Worm (Caenorhabditis elegans) whole organism, dauer: ENCODE results near the gene mps-2.

ENCODE experiments used
- unc-62 ChIP-seq: sonication (generic microtip); optimal IDR thresholded peaks from 2 replicates; lab custom pipeline; 2017; ENCODE audit warnings: missing biosample characterization, missing genetic modification reagents, missing genetic modification characterization

Gene mps-2

DNA sequence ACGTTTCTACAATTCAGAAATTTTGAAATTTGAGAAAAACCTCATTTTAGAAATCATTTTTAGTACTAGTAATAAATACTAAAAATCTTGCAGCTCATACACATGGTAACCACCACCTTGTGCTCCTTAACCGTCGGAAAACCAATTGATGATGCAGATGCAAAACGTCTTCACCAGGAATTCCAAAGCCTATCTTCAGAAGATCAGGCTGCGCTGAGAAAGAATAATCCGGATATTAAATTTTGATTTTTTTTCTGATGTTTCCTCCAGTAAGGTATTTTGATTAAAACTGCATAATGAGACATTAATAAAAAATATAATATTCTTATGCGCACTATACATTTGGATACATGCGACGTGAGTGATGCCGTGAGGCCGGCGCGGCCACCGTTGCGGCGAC, 8.8 kb upstream of the mps-2 start:
- TF ChIP-seq unc-62 (GFP tag; lab: Kevin White, UChicago) = no peak

ce11 chrII:319459-319858, 7.4 kb upstream of the mps-2 start, which contains the start of gene far-7:
Gene far-7 (plus strand): TSS chrII:319789.
- TF ChIP-seq unc-62 (GFP tag; lab: Kevin White, UChicago) = no peak

- no peak for TF ChIP-seq unc-62 (GFP tag; lab: Kevin White, UChicago)
Observed at ce11 chrII:313540-313939, 1.5 kb upstream of the mps-2 start.

- TF ChIP-seq unc-62 (GFP tag; lab: Kevin White, UChicago) = no peak
Observed at ce11 chrII:307154-307553, 4.9 kb downstream of the mps-2 start, which contains the start of gene K01A2.4. Gene K01A2.4 (plus strand): TSS chrII:307454.

- TF ChIP-seq unc-62 (GFP tag; lab: Kevin White, UChicago) = no peak
Observed at ce11 chrII:305645-306044, 6.4 kb downstream of the mps-2 start, which contains the start of gene col-69. Gene col-69 (minus strand): TSS chrII:305745.

DNA sequence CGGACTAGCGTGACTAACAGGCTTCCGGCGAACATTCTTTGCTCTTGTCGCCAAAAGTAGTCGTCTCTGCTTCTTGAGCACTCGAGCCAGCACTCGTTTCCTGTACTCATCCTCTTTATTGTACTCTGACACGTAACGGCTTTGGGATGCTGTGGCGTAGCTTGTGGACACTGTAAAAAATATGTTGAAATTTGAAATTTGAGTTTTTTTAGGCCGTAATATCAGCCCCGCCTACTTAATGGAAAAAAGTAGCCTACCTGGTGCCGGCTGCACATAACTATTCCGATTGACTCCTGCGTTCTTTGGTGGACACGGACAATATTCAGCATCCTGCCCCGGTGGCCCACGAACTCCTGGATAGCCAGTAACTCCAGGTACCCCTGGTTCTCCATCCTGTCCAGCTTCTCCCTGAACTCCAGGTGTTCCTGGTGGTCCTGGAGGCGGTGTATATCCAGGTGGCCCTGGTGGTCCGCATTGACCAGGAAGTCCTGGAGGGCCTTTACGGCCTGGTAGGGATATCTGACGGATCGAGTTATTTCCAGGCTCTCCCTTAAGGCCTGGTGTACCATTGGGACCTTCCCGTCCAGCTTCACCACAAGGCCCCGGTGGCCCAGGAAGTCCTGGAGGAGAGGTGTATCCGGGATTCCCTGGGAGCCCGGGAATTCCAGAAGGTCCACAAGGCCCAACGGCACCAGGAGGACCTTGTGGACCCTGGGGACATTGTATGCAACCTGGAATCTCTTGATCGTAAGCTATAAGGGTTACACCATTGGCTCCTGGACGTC, 7.9 kb downstream of the mps-2 start:
- no peak for TF ChIP-seq unc-62 (GFP tag; lab: Kevin White, UChicago)

DNA sequence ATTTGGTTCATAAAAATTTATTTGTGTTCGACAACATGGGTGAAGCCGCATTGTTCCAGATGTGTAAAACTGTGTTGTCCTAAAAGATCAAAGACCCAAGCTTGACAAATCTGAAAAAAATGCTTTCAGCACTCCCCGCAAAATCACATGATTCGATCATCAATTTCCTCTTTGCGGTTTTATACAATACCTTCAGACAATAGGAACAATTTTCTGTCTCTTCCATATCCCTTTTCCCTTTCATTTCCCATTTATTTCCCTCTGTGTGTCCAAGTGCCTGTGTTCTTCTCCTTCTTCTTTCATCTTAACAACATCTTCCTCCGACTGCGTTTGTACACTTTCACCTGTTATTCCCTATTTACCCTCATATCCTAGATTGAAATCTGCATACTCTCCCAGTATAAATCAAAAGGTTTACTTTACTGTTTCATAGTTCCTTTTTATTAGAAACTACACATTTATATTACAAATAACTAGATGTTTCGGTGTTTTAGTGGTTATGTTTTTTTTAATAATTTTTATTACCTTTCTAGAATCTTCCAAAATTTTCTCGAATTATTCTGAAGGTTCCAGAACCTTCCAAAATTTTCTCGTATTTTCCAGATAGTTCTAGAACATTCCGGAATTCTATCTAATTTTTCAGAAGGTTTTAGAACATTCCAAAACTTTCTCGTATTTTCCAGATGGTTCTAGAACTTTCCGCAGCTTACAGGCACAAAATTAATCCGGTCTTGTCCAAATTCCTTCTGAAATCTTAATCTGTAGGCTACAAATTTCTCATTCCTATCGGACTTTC, 10.8 kb downstream of the mps-2 start, which contains the start of gene K01A2.5:
K01A2.5 (plus strand) TSS at position 297 of the 796 bp plus-strand sequence.
- no peak for TF ChIP-seq unc-62 (GFP tag; lab: Kevin White, UChicago)

DNA sequence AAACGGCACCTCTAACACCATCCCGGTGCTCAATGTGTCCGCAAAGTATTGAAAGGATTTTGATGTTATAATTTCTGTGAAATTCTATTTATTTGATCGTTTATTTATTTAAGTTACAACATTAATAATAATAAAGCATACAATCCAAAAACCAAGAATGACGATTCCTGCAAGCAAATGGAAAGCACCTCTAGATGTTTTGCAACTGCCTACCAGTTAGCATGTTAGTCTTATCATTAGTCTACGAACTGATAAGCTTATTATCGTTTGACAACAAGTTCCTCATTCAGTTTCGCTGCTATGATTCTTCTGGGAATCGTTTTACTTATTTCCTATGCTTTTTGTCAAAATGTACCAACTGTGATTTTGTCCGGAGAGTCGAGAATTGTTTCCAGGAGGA, 12.3 kb downstream of the mps-2 start, which contains the start of gene K01A2.6:
K01A2.6 (plus strand) TSS at position 301 of the 400 bp plus-strand sequence.
- no peak for TF ChIP-seq unc-62 (GFP tag; lab: Kevin White, UChicago)

- no peak for TF ChIP-seq unc-62 (GFP tag; lab: Kevin White, UChicago)
Observed at ce11 chrII:296911-297440, 15.0 kb downstream of the mps-2 start, which contains the start of the genes clec-117 and B0432.1. Gene clec-117 (minus strand): TSS chrII:297011. Gene B0432.1 (plus strand): TSS chrII:297390.

DNA sequence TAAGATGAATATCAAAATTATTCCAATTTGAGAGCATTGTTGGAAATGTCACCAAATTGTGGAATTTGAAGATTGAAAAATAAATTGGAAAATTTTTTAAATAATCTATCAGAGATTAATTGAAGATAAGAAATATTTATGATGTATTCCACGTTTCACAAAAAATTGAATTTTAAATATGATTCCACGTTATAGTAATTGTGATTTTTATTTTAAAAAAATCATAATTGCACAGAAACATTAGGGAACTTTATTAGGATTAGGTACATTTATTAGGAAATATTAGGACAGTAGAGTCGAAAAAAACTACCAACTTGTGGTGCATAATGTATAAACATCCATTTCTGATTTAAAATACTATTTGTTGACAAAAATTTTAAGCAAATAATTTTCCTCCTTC, 17.4 kb downstream of the mps-2 start, which contains the start of gene B0432.11:
B0432.11 (minus strand) TSS at position 101 of the 400 bp plus-strand sequence.
- TF ChIP-seq unc-62 (GFP tag; lab: Kevin White, UChicago) = no peak

ce11 chrII:290282-290681, 21.7 kb downstream of the mps-2 start, which contains the start of gene djr-1.1:
Gene djr-1.1 (plus strand): TSS chrII:290582.
- no peak for TF ChIP-seq unc-62 (GFP tag; lab: Kevin White, UChicago)

DNA sequence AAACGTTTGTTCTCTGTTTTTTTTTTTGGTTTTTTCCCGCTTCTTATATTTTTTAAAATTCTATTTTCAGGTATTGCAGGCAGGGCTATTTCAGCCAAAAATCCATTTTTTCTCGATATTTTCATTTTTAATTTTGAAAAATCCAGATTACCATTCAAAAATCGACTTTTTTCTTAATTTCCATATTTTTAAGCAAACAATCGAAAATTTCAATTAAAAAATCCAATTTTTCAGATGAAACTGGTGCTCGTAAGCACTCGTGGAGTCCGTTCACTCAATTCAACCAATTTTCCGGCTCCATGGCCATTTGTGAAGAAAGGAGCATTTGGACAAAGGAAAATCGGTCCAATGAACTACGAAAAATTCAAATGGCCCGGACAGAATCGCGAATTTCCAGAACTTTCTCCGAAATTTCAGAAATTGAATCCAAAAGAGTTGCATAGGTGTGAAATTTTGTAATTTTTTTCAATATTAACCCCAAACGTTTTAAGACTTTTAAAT, 23.3 kb downstream of the mps-2 start, which contains the start of gene mrpl-41:
mrpl-41 (plus strand) TSS at position 235 of the 501 bp plus-strand sequence.
- TF ChIP-seq unc-62 (GFP tag; lab: Kevin White, UChicago) = no peak

- no peak for TF ChIP-seq unc-62 (GFP tag; lab: Kevin White, UChicago)
Observed at ce11 chrII:286551-286724, 25.6 kb downstream of the mps-2 start, which contains the start of gene misc-1. Gene misc-1 (plus strand): TSS chrII:286625.

DNA sequence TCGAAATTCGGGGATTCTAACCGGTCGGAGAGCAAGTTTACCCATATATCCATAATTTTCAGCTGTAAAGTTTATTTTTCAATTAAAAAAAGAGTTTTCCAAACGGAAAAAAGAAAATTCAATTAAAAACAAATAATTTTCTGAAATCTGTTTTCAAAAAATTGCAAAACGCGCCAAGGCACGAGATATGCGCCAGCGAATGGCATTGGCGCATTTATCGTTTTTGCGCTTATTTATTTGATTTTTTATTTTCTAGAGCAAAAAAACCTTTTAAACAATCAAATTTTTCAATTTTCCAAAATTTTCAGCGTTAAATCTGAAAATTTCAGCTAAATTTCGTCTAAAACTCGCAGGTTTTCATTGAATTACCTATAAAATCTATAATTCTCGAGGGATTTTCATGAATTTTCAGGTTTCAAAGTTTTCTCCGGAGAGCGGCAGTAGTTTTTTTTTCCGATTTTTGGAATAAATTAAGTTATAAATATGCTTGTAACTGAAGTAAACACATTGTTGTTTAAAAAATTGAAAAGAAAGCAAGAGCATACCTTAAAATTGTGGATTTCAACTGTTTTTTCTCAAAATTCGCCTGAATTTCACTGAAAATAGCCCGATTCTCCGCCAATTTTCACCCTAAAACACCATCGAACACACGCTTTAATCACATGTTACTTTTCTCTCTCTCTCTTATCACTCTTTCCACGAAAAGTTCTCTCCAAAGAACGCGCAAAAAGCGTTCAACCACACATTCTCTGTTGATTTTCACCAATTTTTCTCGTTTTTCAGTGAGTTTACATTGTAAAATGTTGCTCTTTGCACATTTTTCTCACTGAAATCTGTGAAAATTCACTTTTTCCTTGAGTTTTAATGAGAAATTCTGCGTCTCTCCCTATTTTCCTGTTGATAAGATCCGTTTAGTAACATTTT, 26.1 kb downstream of the mps-2 start, which contains the start of gene B0432.10:
B0432.10 (minus strand) TSS at position 649 of the 924 bp plus-strand sequence.
- TF ChIP-seq unc-62 (GFP tag; lab: Kevin White, UChicago) = no peak
